Worm (Caenorhabditis elegans) whole organism, L3 larva: Measurements from ENCODE around the gene F46F5.8.
"Not testable (repeated sequence)": the region's sequence is repeated elsewhere in the genome, so short reads cannot be mapped to it uniquely, and the experiment has no call there.

Experiments
- R02D3.7 ChIP-seq: fragments of 150-350 bp; optimal IDR thresholded peaks from 2 replicates; lab custom pipeline; 2014; ENCODE audit warnings: missing biosample characterization, missing genetic modification characterization
- ZK546.5 ChIP-seq: sonication (generic microtip); optimal IDR thresholded peaks from 2 replicates; lab custom pipeline; 2017; ENCODE audit warnings: missing biosample characterization, missing genetic modification characterization
- ceh-16 ChIP-seq: sonication (generic microtip); optimal IDR thresholded peaks from 2 replicates; lab custom pipeline; 2017; ENCODE audit warnings: missing biosample characterization, missing genetic modification characterization
- ceh-28 ChIP-seq: fragments of 150-350 bp; optimal IDR thresholded peaks from 2 replicates; lab custom pipeline; 2014; ENCODE audit warnings: missing biosample characterization, missing genetic modification reagents, missing genetic modification characterization
- ceh-82 ChIP-seq: fragments of 150-350 bp; optimal IDR thresholded peaks from 2 replicates; lab custom pipeline; 2014; ENCODE audit warnings: missing biosample characterization, missing genetic modification characterization
- daf-12 ChIP-seq: fragments of 150-350 bp; optimal IDR thresholded peaks from 2 replicates; lab custom pipeline; 2014; ENCODE audit warnings: missing biosample characterization, missing genetic modification reagents, missing genetic modification characterization
- egl-27 ChIP-seq: sonication (generic microtip); optimal IDR thresholded peaks from 4 replicates; lab custom pipeline; 2017; ENCODE audit warnings: missing biosample characterization, missing genetic modification reagents, missing genetic modification characterization
- egl-5 ChIP-seq: fragments of 150-350 bp; optimal IDR thresholded peaks from 2 replicates; lab custom pipeline; 2017; ENCODE audit warnings: missing biosample characterization, missing genetic modification reagents, missing genetic modification characterization, inconsistent platforms
- elt-1 ChIP-seq: fragments of 150-350 bp; optimal IDR thresholded peaks from 2 replicates; lab custom pipeline; 2014; ENCODE audit warnings: missing biosample characterization, missing genetic modification characterization
- elt-3 ChIP-seq, 3 experiments: fragments of 150-350 bp in 1 of 3; sonication (generic microtip) in 2 of 3; optimal IDR thresholded peaks; 2 replicates in 2 of 3; 4 replicates in 1 of 3; lab custom pipeline; 2014 to 2017; ENCODE audit warnings: missing biosample characterization in 3 of 3, missing genetic modification characterization in 3 of 3
- fkh-10 ChIP-seq: sonication (generic microtip); optimal IDR thresholded peaks from 2 replicates; lab custom pipeline; 2017; ENCODE audit warnings: missing biosample characterization, missing genetic modification reagents, missing genetic modification characterization
- fkh-2 ChIP-seq: fragments of 150-350 bp; optimal IDR thresholded peaks from 2 replicates; lab custom pipeline; 2014; ENCODE audit warnings: missing biosample characterization, missing genetic modification reagents, missing genetic modification characterization
- fos-1 ChIP-seq: fragments of 150-350 bp; optimal IDR thresholded peaks from 2 replicates; lab custom pipeline; 2014; ENCODE audit warnings: missing biosample characterization, missing genetic modification characterization
- jun-1 ChIP-seq: fragments of 150-350 bp; optimal IDR thresholded peaks from 2 replicates; lab custom pipeline; 2014; ENCODE audit warnings: missing biosample characterization, missing genetic modification reagents, missing genetic modification characterization
- lin-15B ChIP-seq: fragments of 150-350 bp; optimal IDR thresholded peaks from 2 replicates; lab custom pipeline; 2014; ENCODE audit warnings: missing biosample characterization, missing genetic modification characterization
- lin-39 ChIP-seq: fragments of 150-350 bp; optimal IDR thresholded peaks from 2 replicates; lab custom pipeline; 2018; ENCODE audit warnings: missing biosample characterization, missing genetic modification reagents, missing genetic modification characterization
- lsy-12 ChIP-seq: sonication (generic microtip); optimal IDR thresholded peaks from 2 replicates; lab custom pipeline; 2016; ENCODE audit warnings: mild to moderate bottlenecking, missing genetic modification characterization, missing compliant biosample characterization
- mdl-1 ChIP-seq: fragments of 150-350 bp; optimal IDR thresholded peaks from 2 replicates; lab custom pipeline; 2014; ENCODE audit warnings: missing biosample characterization, missing genetic modification characterization
- mml-1 ChIP-seq: fragments of 150-350 bp; sonication (generic microtip); optimal IDR thresholded peaks from 3 replicates; lab custom pipeline; 2014; ENCODE audit warnings: missing biosample characterization, missing genetic modification characterization
- nfya-1 ChIP-seq: sonication (generic microtip); optimal IDR thresholded peaks from 2 replicates; lab custom pipeline; 2017; ENCODE audit warnings: missing genetic modification characterization, mild to moderate bottlenecking, missing compliant biosample characterization, antibody characterized with exemption, moderate library complexity; ENCODE audit not compliant: insufficient read depth
- nhr-23 ChIP-seq: fragments of 150-350 bp; optimal IDR thresholded peaks from 2 replicates; lab custom pipeline; 2014; ENCODE audit warnings: missing biosample characterization, missing genetic modification reagents, missing genetic modification characterization
- nhr-237 ChIP-seq: fragments of 150-350 bp; optimal IDR thresholded peaks from 2 replicates; lab custom pipeline; 2014; ENCODE audit warnings: missing biosample characterization, missing genetic modification characterization
- nhr-28 ChIP-seq: fragments of 150-350 bp; optimal IDR thresholded peaks from 2 replicates; lab custom pipeline; 2014; ENCODE audit warnings: missing biosample characterization, missing genetic modification characterization
- nhr-67 ChIP-seq: fragments of 150-350 bp; optimal IDR thresholded peaks from 2 replicates; lab custom pipeline; 2014; ENCODE audit warnings: missing biosample characterization, missing genetic modification characterization
- nhr-77 ChIP-seq: fragments of 150-350 bp; optimal IDR thresholded peaks from 2 replicates; lab custom pipeline; 2014; ENCODE audit warnings: missing biosample characterization, missing genetic modification characterization
- sea-2 ChIP-seq: fragments of 150-350 bp; sonication (generic microtip); optimal IDR thresholded peaks from 4 replicates; lab custom pipeline; 2014; ENCODE audit warnings: missing biosample characterization, missing genetic modification reagents, missing genetic modification characterization
- skn-1 ChIP-seq: fragments of 150-350 bp; optimal IDR thresholded peaks from 2 replicates; lab custom pipeline; 2014; ENCODE audit warnings: missing biosample characterization, missing genetic modification characterization
- snpc-4 ChIP-seq: fragments of 150-350 bp; optimal IDR thresholded peaks from 2 replicates; lab custom pipeline; 2014; ENCODE audit warnings: missing biosample characterization, missing genetic modification characterization
- tbx-2 ChIP-seq: sonication (generic microtip); optimal IDR thresholded peaks from 2 replicates; lab custom pipeline; 2016; ENCODE audit warnings: mild to moderate bottlenecking, missing genetic modification characterization, missing compliant biosample characterization
- unc-39 ChIP-seq: sonication (generic microtip); optimal IDR thresholded peaks from 4 replicates; lab custom pipeline; 2017; ENCODE audit warnings: missing biosample characterization, missing genetic modification characterization
- zag-1 ChIP-seq: fragments of 150-350 bp; optimal IDR thresholded peaks from 2 replicates; lab custom pipeline; 2014; ENCODE audit warnings: missing biosample characterization, missing genetic modification characterization
- ztf-4 ChIP-seq: fragments of 150-350 bp; optimal IDR thresholded peaks from 2 replicates; lab custom pipeline; 2014; ENCODE audit warnings: missing biosample characterization, missing genetic modification characterization

F46F5.8 gene

ce11 chrII:840131-840530 is 18.7 kb upstream of the F46F5.8 start, which contains the start of gene clc-33:
Gene clc-33, plus strand, starts transcription at chrII:840431.
- no peak for TF ChIP-seq nhr-23 (tag; lab: Kevin White, UChicago)
- TF ChIP-seq fkh-10: no peak
- TF ChIP-seq nhr-77 (tag; lab: Kevin White, UChicago): no peak

ce11 chrII:838414-838813 is 17.0 kb upstream of the F46F5.8 start, which contains the start of gene F28A10.8:
Gene F28A10.8, minus strand, starts transcription at chrII:838514.
- no peak for TF ChIP-seq unc-39 (tag; lab: Kevin White, UChicago)
- no peak for TF ChIP-seq elt-3 (tag; optimal IDR thresholded peaks at IDR 0.05; lab: Kevin White, UChicago)
- no peak for TF ChIP-seq fkh-2 (tag; lab: Kevin White, UChicago)
- TF ChIP-seq ceh-28 (tag; lab: Kevin White, UChicago): no peak
- no peak for TF ChIP-seq R02D3.7 (tag; lab: Kevin White, UChicago)
- TF ChIP-seq tbx-2 (tag; lab: Kevin White, UChicago): no peak
- TF ChIP-seq nhr-237 (tag; lab: Kevin White, UChicago): no peak
- TF ChIP-seq egl-5 (tag; lab: Kevin White, UChicago): no peak
- no peak for TF ChIP-seq ZK546.5

- TF ChIP-seq ZK546.5 (no peak), ceh-28 (tag; lab: Kevin White, UChicago) (no peak), tbx-2 (tag; lab: Kevin White, UChicago) (no peak), sea-2 (GFP tag; lab: Kevin White, UChicago) (no peak), zag-1 (tag; lab: Kevin White, UChicago) (no peak), egl-27 (tag; lab: Kevin White, UChicago) (no peak), skn-1 (tag; lab: Kevin White, UChicago) (no peak), lin-15B (no peak), mdl-1 (no peak), unc-39 (tag; lab: Kevin White, UChicago) (no peak)
These were observed 4.1 kb upstream of the F46F5.8 start, which contains the start of gene F28A10.1 for ce11 chrII:825521-825920. Gene F28A10.1, plus strand, starts transcription at chrII:825821.

- TF ChIP-seq egl-5 (tag; lab: Kevin White, UChicago) (no peak), nhr-77 (tag; lab: Kevin White, UChicago) (no peak), mml-1 (tag; lab: Kevin White, UChicago) (no peak), ceh-16 (no peak), elt-1 (no peak), nfya-1 (no peak), elt-3 (tag; optimal IDR thresholded peaks at IDR 0.05; lab: Kevin White, UChicago) (no peak), ztf-4 (tag; lab: Kevin White, UChicago) (no peak), tbx-2 (tag; lab: Kevin White, UChicago) (no peak), daf-12 (tag; lab: Kevin White, UChicago) (no peak), sea-2 (GFP tag; lab: Kevin White, UChicago) (no peak), ZK546.5 (no peak)
These were observed 2.1 kb upstream of the F46F5.8 start, which contains the start of gene F46F5.10 for ce11 chrII:823529-823928. Gene F46F5.10, plus strand, starts transcription at chrII:823829.

ce11 chrII:822730-823129 is 1.3 kb upstream of the F46F5.8 start, which contains the start of gene msrp-4:
Gene msrp-4, minus strand, starts transcription at chrII:822830.
- TF ChIP-seq lsy-12, ceh-28, tbx-2 (tag; lab: Kevin White, UChicago): not testable (repeated sequence)

- TF ChIP-seq ZK546.5 (no peak), nhr-67 (no peak), ceh-16 (no peak), snpc-4 (tag; lab: Kevin White, UChicago) (no peak), nhr-77 (tag; lab: Kevin White, UChicago) (no peak)
These were observed 895 bp downstream of the F46F5.8 start, which contains the start of gene F46F5.7 for ce11 chrII:820519-820918. Gene F46F5.7, minus strand, starts transcription at chrII:820619.

ce11 chrII:814737-815136 is 6.7 kb downstream of the F46F5.8 start, which contains the start of gene msrp-3:
Gene msrp-3, minus strand, starts transcription at chrII:814837.
- no peak for TF ChIP-seq fkh-10
- TF ChIP-seq egl-27 (tag; lab: Kevin White, UChicago): no peak
- TF ChIP-seq lin-39 (tag; lab: Kevin White, UChicago): no peak
- no peak for TF ChIP-seq nfya-1
- no peak for TF ChIP-seq lin-15B
- TF ChIP-seq nhr-237 (tag; lab: Kevin White, UChicago): no peak
- no peak for TF ChIP-seq elt-1
- TF ChIP-seq R02D3.7 (tag; lab: Kevin White, UChicago): no peak
- TF ChIP-seq jun-1 (tag; lab: Kevin White, UChicago): no peak
- no peak for TF ChIP-seq nhr-28 (tag; lab: Kevin White, UChicago)
- no peak for TF ChIP-seq nhr-67
- no peak for TF ChIP-seq nhr-23 (tag; lab: Kevin White, UChicago)
- TF ChIP-seq fos-1: no peak
- TF ChIP-seq ceh-82 (tag; lab: Kevin White, UChicago): no peak
